Fruit fly (Drosophila melanogaster) whole organism, embryonic: ENCODE data around the gene CG42449.
A peak's percentile ranks its signal among the peaks of the same experiment; 100 is the strongest.

Source experiments
- Antp ChIP-seq: fragments of 200-800 bp; sonication (Bioruptor generic); optimal IDR thresholded peaks from 3 replicates; lab custom pipeline; 2016; ENCODE audit warnings: missing biosample characterization, missing genetic modification characterization
- CG10462 ChIP-seq: fragments of 200-800 bp; sonication (Bioruptor generic); optimal IDR thresholded peaks from 2 replicates; lab custom pipeline; 2016; ENCODE audit warnings: missing biosample characterization, missing genetic modification characterization
- CG11504 ChIP-seq: fragments of 200-800 bp; sonication (Bioruptor generic); optimal IDR thresholded peaks from 3 replicates; lab custom pipeline; 2019; ENCODE audit warnings: missing biosample characterization, mild to moderate bottlenecking, missing genetic modification characterization, moderate library complexity
- CG12071 ChIP-seq: fragments of 200-800 bp; sonication (Bioruptor generic); optimal IDR thresholded peaks from 3 replicates; lab custom pipeline; 2018; ENCODE audit warnings: missing biosample characterization, mild to moderate bottlenecking, missing genetic modification characterization
- CG12744 ChIP-seq: fragments of 200-800 bp; sonication (Bioruptor generic); optimal IDR thresholded peaks from 2 replicates; lab custom pipeline; 2016; ENCODE audit warnings: missing biosample characterization, missing genetic modification characterization
- CG14014 ChIP-seq: fragments of 200-800 bp; sonication (Bioruptor generic); IDR thresholded peaks from 2 replicates; pipeline ENCODE4 v1.3.6; 2022; ENCODE audit warnings: missing biosample characterization, missing genetic modification characterization
- CG14441 ChIP-seq: fragments of 200-800 bp; sonication (Bioruptor generic); IDR thresholded peaks from 2 replicates; pipeline ENCODE4 v1.3.6; 2022; ENCODE audit warnings: missing biosample characterization, missing genetic modification characterization
- CG15479 ChIP-seq: fragments of 200-800 bp; sonication (Bioruptor generic); optimal IDR thresholded peaks from 3 replicates; lab custom pipeline; 2019; ENCODE audit warnings: missing biosample characterization, mild to moderate bottlenecking, missing genetic modification characterization, moderate library complexity
- CG1603 ChIP-seq: fragments of 200-800 bp; sonication (Bioruptor generic); optimal IDR thresholded peaks from 2 replicates; lab custom pipeline; 2019; ENCODE audit warnings: missing biosample characterization, mild to moderate bottlenecking, missing genetic modification characterization, moderate library complexity
- CG17829 ChIP-seq: fragments of 200-800 bp; optimal IDR thresholded peaks from 2 replicates; lab custom pipeline; 2019; ENCODE audit warnings: missing biosample characterization, mild to moderate bottlenecking, missing genetic modification characterization, moderate library complexity
- CG30403 ChIP-seq: fragments of 200-800 bp; sonication (Bioruptor generic); optimal IDR thresholded peaks from 3 replicates; lab custom pipeline; 2016; ENCODE audit warnings: missing biosample characterization, missing genetic modification characterization
- CG3163 ChIP-seq: fragments of 200-800 bp; sonication (Bioruptor generic); optimal IDR thresholded peaks from 3 replicates; lab custom pipeline; 2016; ENCODE audit warnings: missing biosample characterization, missing genetic modification characterization
- CG34422 ChIP-seq: fragments of 200-800 bp; sonication (Bioruptor generic); IDR thresholded peaks from 3 replicates; pipeline ENCODE4 v1.3.6; 2022; ENCODE audit warnings: missing biosample characterization, missing genetic modification characterization
- CG42726 ChIP-seq: fragments of 200-800 bp; sonication (Bioruptor generic); IDR thresholded peaks from 2 replicates; pipeline ENCODE4 v1.3.6; 2022; ENCODE audit warnings: missing biosample characterization, missing genetic modification characterization; ENCODE audit not compliant: partially characterized antibody
- CG4617 ChIP-seq: fragments of 200-800 bp; sonication (Bioruptor generic); optimal IDR thresholded peaks from 3 replicates; lab custom pipeline; 2016; ENCODE audit warnings: missing biosample characterization, missing genetic modification characterization, borderline replicate concordance
- CG4730 ChIP-seq: fragments of 200-800 bp; sonication (Bioruptor generic); IDR thresholded peaks from 2 replicates; pipeline ENCODE4 v1.3.6; 2022; ENCODE audit warnings: missing biosample characterization, missing genetic modification characterization
- CG4854 ChIP-seq: fragments of 200-800 bp; sonication (Bioruptor generic); optimal IDR thresholded peaks from 2 replicates; lab custom pipeline; 2016; ENCODE audit warnings: missing biosample characterization, missing genetic modification characterization, inconsistent platforms
- CG6683 ChIP-seq: fragments of 200-800 bp; sonication (Bioruptor generic); optimal IDR thresholded peaks from 2 replicates; lab custom pipeline; 2017; ENCODE audit warnings: missing biosample characterization, mild to moderate bottlenecking, missing genetic modification characterization, missing genetic modification reagents
- CG6765 ChIP-seq: fragments of 200-800 bp; sonication (Bioruptor generic); optimal IDR thresholded peaks from 3 replicates; lab custom pipeline; 2017; ENCODE audit warnings: missing biosample characterization, mild to moderate bottlenecking, missing genetic modification characterization
- CG7556 ChIP-seq: fragments of 200-800 bp; sonication (Bioruptor generic); optimal IDR thresholded peaks from 2 replicates; lab custom pipeline; 2017; ENCODE audit warnings: missing biosample characterization, mild to moderate bottlenecking, missing genetic modification characterization
- CG7839 ChIP-seq: fragments of 200-800 bp; sonication (Bioruptor generic); optimal IDR thresholded peaks from 3 replicates; lab custom pipeline; 2018; ENCODE audit warnings: missing biosample characterization, mild to moderate bottlenecking, missing genetic modification characterization, moderate library complexity
- CG7963 ChIP-seq: fragments of 200-800 bp; sonication (Bioruptor generic); IDR thresholded peaks from 3 replicates; pipeline ENCODE4 v1.3.6; 2022; ENCODE audit warnings: missing biosample characterization, missing genetic modification characterization; ENCODE audit not compliant: partially characterized antibody
- H2.0 ChIP-seq: fragments of 200-800 bp; sonication (Bioruptor generic); IDR thresholded peaks from 2 replicates; pipeline ENCODE4 v1.3.6; 2022; ENCODE audit warnings: missing biosample characterization, missing genetic modification characterization
- HLHmδ ChIP-seq: fragments of 200-800 bp; sonication (Bioruptor generic); optimal IDR thresholded peaks from 2 replicates; lab custom pipeline; 2018; ENCODE audit warnings: missing biosample characterization, mild to moderate bottlenecking, missing genetic modification characterization, moderate library complexity
- Jarid2 ChIP-seq: fragments of 200-800 bp; sonication (Bioruptor generic); optimal IDR thresholded peaks from 3 replicates; lab custom pipeline; 2017; ENCODE audit warnings: mild to moderate bottlenecking, missing biosample characterization, missing genetic modification reagents, missing genetic modification characterization
- NFAT ChIP-seq: fragments of 200-800 bp; sonication (Bioruptor generic); IDR thresholded peaks from 2 replicates; pipeline ENCODE4 v1.3.6; 2022; ENCODE audit warnings: missing biosample characterization, missing genetic modification characterization
- Opbp ChIP-seq: fragments of 200-800 bp; sonication (Bioruptor generic); IDR thresholded peaks from 3 replicates; pipeline ENCODE4 v1.3.6; 2022; ENCODE audit warnings: missing biosample characterization, missing genetic modification characterization; ENCODE audit not compliant: partially characterized antibody
- Pdp1 ChIP-seq, 2 experiments: fragments of 200-800 bp; sonication (Bioruptor generic); optimal IDR thresholded peaks; 3 replicates each; lab custom pipeline; 2016; ENCODE audit warnings: missing biosample characterization in 2 of 2, missing genetic modification characterization in 2 of 2, mild to moderate bottlenecking in 1 of 2, moderate library complexity in 1 of 2
- Sin3A ChIP-seq: fragments of >200 bp; optimal IDR thresholded peaks from 2 replicates; lab custom pipeline; 2018
- Vsx1 ChIP-seq: fragments of 200-800 bp; sonication (Bioruptor generic); optimal IDR thresholded peaks from 2 replicates; lab custom pipeline; 2017; ENCODE audit warnings: missing biosample characterization, mild to moderate bottlenecking, missing genetic modification characterization, missing genetic modification reagents
- Xbp1 ChIP-seq: fragments of 200-800 bp; sonication (Bioruptor generic); optimal IDR thresholded peaks from 3 replicates; lab custom pipeline; 2016; ENCODE audit warnings: missing biosample characterization, mild to moderate bottlenecking, missing genetic modification characterization
- YL-1 ChIP-seq: fragments of 200-800 bp; sonication (Bioruptor generic); optimal IDR thresholded peaks from 3 replicates; lab custom pipeline; 2017; ENCODE audit warnings: missing biosample characterization, mild to moderate bottlenecking, missing genetic modification characterization
- aop ChIP-seq: fragments of 200-800 bp; sonication (Bioruptor generic); IDR thresholded peaks from 2 replicates; pipeline ENCODE4 v1.3.6; 2022; ENCODE audit warnings: missing biosample characterization, missing genetic modification characterization
- bab2 ChIP-seq: fragments of 200-800 bp; sonication (Bioruptor generic); optimal IDR thresholded peaks from 2 replicates; lab custom pipeline; 2016; ENCODE audit warnings: missing biosample characterization, missing genetic modification characterization
- cad ChIP-seq: fragments of >200 bp; optimal IDR thresholded peaks from 2 replicates; lab custom pipeline; 2017; ENCODE audit warnings: missing biosample characterization, missing genetic modification characterization
- chm ChIP-seq: fragments of 200-800 bp; sonication (Bioruptor generic); IDR thresholded peaks from 2 replicates; pipeline ENCODE4 v1.3.6; 2022; ENCODE audit warnings: missing biosample characterization, missing genetic modification characterization
- dati ChIP-seq: fragments of 200-800 bp; sonication (Bioruptor generic); IDR thresholded peaks from 2 replicates; pipeline ENCODE4 v1.3.6; 2022; ENCODE audit warnings: missing biosample characterization, missing genetic modification characterization
- dimm ChIP-seq: fragments of 200-800 bp; sonication (Bioruptor generic); IDR thresholded peaks from 2 replicates; pipeline ENCODE4 v1.3.6; 2022; ENCODE audit warnings: missing biosample characterization, missing genetic modification characterization
- disco-r ChIP-seq: fragments of 200-800 bp; sonication (Bioruptor generic); optimal IDR thresholded peaks from 2 replicates; lab custom pipeline; 2016; ENCODE audit warnings: missing biosample characterization, missing genetic modification characterization
- ems ChIP-seq: fragments of 200-800 bp; sonication (Bioruptor generic); optimal IDR thresholded peaks from 3 replicates; lab custom pipeline; 2016; ENCODE audit warnings: missing biosample characterization, missing genetic modification characterization
- eve ChIP-seq, 2 experiments: fragments of >200 bp; optimal IDR thresholded peaks; 2 replicates each; lab custom pipeline; 2017; ENCODE audit warnings: missing biosample characterization in 2 of 2, missing genetic modification characterization in 2 of 2
- fd102C ChIP-seq: fragments of 200-800 bp; sonication (Bioruptor generic); optimal IDR thresholded peaks from 2 replicates; lab custom pipeline; 2018; ENCODE audit warnings: missing biosample characterization, mild to moderate bottlenecking, missing genetic modification characterization, moderate library complexity
- gt ChIP-seq: fragments of 200-800 bp; sonication (Bioruptor generic); IDR thresholded peaks from 2 replicates; pipeline ENCODE4 v1.3.6; 2022; ENCODE audit warnings: missing biosample characterization, missing genetic modification characterization
- kah ChIP-seq: fragments of 200-800 bp; sonication (Bioruptor generic); optimal IDR thresholded peaks from 2 replicates; lab custom pipeline; 2018; ENCODE audit warnings: missing biosample characterization, mild to moderate bottlenecking, missing genetic modification characterization
- nerfin-1 ChIP-seq: fragments of 200-800 bp; sonication (Bioruptor generic); optimal IDR thresholded peaks from 3 replicates; lab custom pipeline; 2019; ENCODE audit warnings: missing biosample characterization, mild to moderate bottlenecking, missing genetic modification characterization, moderate library complexity
- nom ChIP-seq: fragments of 200-800 bp; sonication (Bioruptor generic); optimal IDR thresholded peaks from 2 replicates; lab custom pipeline; 2017; ENCODE audit warnings: missing biosample characterization, missing genetic modification characterization, mild to moderate bottlenecking, moderate library complexity, missing genetic modification reagents
- odd ChIP-seq: fragments of 200-800 bp; sonication (Bioruptor generic); optimal IDR thresholded peaks from 2 replicates; lab custom pipeline; 2017; ENCODE audit warnings: missing biosample characterization, mild to moderate bottlenecking, missing genetic modification characterization
- sd ChIP-seq: fragments of 200-800 bp; sonication (Bioruptor generic); optimal IDR thresholded peaks from 3 replicates; lab custom pipeline; 2018; ENCODE audit warnings: missing biosample characterization, mild to moderate bottlenecking, missing genetic modification characterization, moderate library complexity
- sug ChIP-seq: fragments of 200-800 bp; optimal IDR thresholded peaks from 2 replicates; lab custom pipeline; 2019; ENCODE audit warnings: missing biosample characterization, mild to moderate bottlenecking, missing genetic modification characterization, moderate library complexity
- vvl ChIP-seq: fragments of 200-800 bp; sonication (Bioruptor generic); IDR thresholded peaks from 2 replicates; pipeline ENCODE4 v1.3.6; 2022; ENCODE audit warnings: missing biosample characterization, missing genetic modification characterization

Gene CG42449

DNA sequence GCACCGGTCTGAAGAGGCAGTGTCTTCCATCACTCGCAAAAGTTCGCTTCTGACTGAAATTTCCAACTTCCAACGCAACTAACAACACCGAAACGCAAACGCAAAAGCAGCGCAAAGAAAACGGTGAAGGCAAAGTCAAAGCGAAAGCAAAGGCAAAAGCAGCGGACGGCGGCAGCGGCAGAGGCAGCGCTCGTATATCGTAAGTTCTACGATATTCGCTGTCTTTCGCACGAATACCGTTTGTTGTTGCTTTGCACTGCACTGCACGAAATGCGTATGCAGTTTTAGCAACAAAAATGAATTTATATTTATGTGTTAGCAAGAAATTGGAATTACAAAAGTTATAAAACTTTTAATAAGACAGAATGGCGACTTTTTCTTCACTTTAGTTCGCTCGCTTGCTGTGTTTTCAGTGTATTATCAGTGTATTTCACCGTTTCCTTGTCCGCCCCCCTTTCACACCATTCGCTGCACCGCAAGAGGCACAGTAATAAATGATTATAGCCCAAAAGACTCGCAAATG is 34.5 kb upstream of the CG42449 start, which contains the start of gene OtopLa (continued):
- TF ChIP-seq Opbp (GFP tag; lab: Robert Waterston, UW) (no peak), CG7839 (peak; percentile 89), eve (GFP tag; optimal IDR thresholded peaks at IDR 0.05; lab: Kevin White, UChicago) (no peak), CG12744 (GFP tag; lab: Kevin White, UChicago) (peak; percentile 52), dati (peak; percentile 52), nom (GFP tag; lab: Kevin White, UChicago) (peak; percentile 26), CG7556 (GFP tag; lab: Kevin White, UChicago) (peak; percentile 86), HLHmδ (GFP tag; lab: Kevin White, UChicago) (no peak), sd (peak; percentile 46), vvl (GFP tag; lab: Robert Waterston, UW) (peak; percentile 94), bab2 (GFP tag; lab: Kevin White, UChicago) (peak; percentile 84), NFAT (GFP tag; lab: Robert Waterston, UW) (peak; percentile 71), cad (GFP tag; lab: Kevin White, UChicago) (no peak), fd102C (GFP tag; lab: Kevin White, UChicago) (no peak), CG17829 (tag; lab: Kevin White, UChicago) (peak; percentile 72), ems (GFP tag; lab: Kevin White, UChicago) (peak; percentile 68), CG7963 (GFP tag; lab: Robert Waterston, UW) (no peak), CG10462 (GFP tag; lab: Kevin White, UChicago) (peak; percentile 63), CG14441 (GFP tag; lab: Robert Waterston, UW) (peak; percentile 80), CG4854 (GFP tag; lab: Kevin White, UChicago) (peak; percentile 69), Antp (GFP tag; lab: Kevin White, UChicago) (peak; percentile 81), aop (peak; percentile 79), sug (tag; lab: Kevin White, UChicago) (peak; percentile 45), odd (peak; percentile 76), Vsx1 (peak; percentile 55), Sin3A (lab: Kevin White, UChicago) (no peak), CG34422 (GFP tag; lab: Robert Waterston, UW) (peak; percentile 88), CG15479 (GFP tag; lab: Kevin White, UChicago) (no peak), kah (GFP tag; lab: Kevin White, UChicago) (peak; percentile 66), CG30403 (GFP tag; lab: Kevin White, UChicago) (peak; percentile 85), CG1603 (tag; lab: Kevin White, UChicago) (peak; percentile 84), H2.0 (GFP tag; lab: Robert Waterston, UW) (peak; percentile 83), CG6765 (GFP tag; lab: Kevin White, UChicago) (peak; percentile 40), CG12071 (GFP tag; lab: Kevin White, UChicago) (peak; percentile 74), nerfin-1 (peak; percentile 74), CG14014 (peak; percentile 83), CG42726 (GFP tag; lab: Robert Waterston, UW) (no peak), YL-1 (peak; percentile 7), gt (GFP tag; lab: Robert Waterston, UW) (peak; percentile 53; the same call in 1 of the 2 replicates), Pdp1 (GFP tag; optimal IDR thresholded peaks at IDR 0.05; lab: Kevin White, UChicago) (peak; percentile 86 to 87), CG4730 (GFP tag; lab: Robert Waterston, UW) (peak; percentile 72), Xbp1 (peak; percentile 87), disco-r (peak; percentile 43), chm (GFP tag; lab: Robert Waterston, UW) (peak; percentile 86), CG6683 (GFP tag; lab: Kevin White, UChicago) (peak; percentile 72), CG11504 (tag; lab: Kevin White, UChicago) (peak; percentile 88), CG4617 (GFP tag; lab: Kevin White, UChicago) (peak; percentile 28), Jarid2 (GFP tag; lab: Kevin White, UChicago) (peak; percentile 41), CG3163 (GFP tag; lab: Kevin White, UChicago) (peak; percentile 61), dimm (peak; percentile 59)
